Worm (Caenorhabditis elegans): ENCODE results near the gene C56E6.7.

C56E6.7 gene

DNA sequence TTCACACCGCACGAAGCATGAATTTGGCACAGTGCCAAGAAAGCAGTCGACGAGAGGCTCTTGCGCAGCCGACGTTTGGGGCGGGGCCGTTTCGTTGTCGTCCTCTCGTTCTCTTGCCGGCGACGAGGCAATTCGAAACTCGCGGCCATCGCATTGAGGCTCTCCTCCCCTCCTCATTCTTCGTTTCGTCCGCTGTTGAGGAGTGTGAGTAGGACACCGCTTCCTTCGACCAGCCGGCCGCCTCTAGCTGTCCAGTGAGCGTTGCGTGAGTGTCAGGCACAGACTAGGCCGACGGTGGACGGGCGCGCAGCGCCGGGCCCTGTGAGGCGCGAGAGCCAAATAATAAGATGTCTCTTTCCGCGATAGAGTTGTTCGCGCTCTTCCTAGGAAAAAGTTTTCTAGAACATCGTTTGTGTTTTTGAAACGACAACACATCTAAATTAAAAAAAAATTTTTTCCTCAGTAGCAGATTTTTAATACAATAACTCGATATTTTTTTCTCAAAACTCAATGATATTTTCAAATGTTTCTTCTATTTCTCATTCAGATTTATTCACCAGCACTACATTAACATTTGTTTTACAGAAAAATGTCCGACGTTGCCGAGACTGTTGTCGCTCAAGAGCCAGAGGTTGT is 24.4 kb upstream of the C56E6.7 start, which contains the start of the genes T28D9.11 and T28D9.1:
Gene T28D9.11 (minus strand): TSS at position 177 of the 636 bp plus-strand sequence.
Gene T28D9.1 (plus strand): TSS at position 586 of the 636 bp plus-strand sequence.
- TF ChIP-seq ham-2 (GFP tag; optimal IDR thresholded peaks at IDR 0.05) (peak; percentile 58), mab-5 (tag; optimal IDR thresholded peaks at IDR 0.05) (no peak), ceh-39 (tag; optimal IDR thresholded peaks at IDR 0.05) (no peak), snpc-4 (tag; optimal IDR thresholded peaks at IDR 0.05) (no peak), nhr-2 (tag; optimal IDR thresholded peaks at IDR 0.05) (no peak), sptf-1 (tag; optimal IDR thresholded peaks at IDR 0.05) (peak; percentile 64), lin-32 (GFP tag; optimal IDR thresholded peaks at IDR 0.05) (peak; percentile 31), zip-8 (tag; optimal IDR thresholded peaks at IDR 0.05) (no peak), elt-3 (tag; optimal IDR thresholded peaks at IDR 0.05) (no peak), hlh-1 (tag; optimal IDR thresholded peaks at IDR 0.05) (peak; percentile 29), M03D4.4 (tag; optimal IDR thresholded peaks at IDR 0.05) (peak; percentile 74), ceh-43 (GFP tag; optimal IDR thresholded peaks at IDR 0.05) (peak; percentile 19), mls-2 (tag; optimal IDR thresholded peaks at IDR 0.05) (peak; percentile 67), tbx-8 (GFP tag; optimal IDR thresholded peaks at IDR 0.05) (no peak), drap-1 (GFP tag; optimal IDR thresholded peaks at IDR 0.05) (peak; percentile 48), nhr-12 (tag; optimal IDR thresholded peaks at IDR 0.05) (no peak), ces-1 (GFP tag; optimal IDR thresholded peaks at IDR 0.05) (no peak), nhr-237 (tag; optimal IDR thresholded peaks at IDR 0.05) (no peak), nhr-28 (tag; optimal IDR thresholded peaks at IDR 0.05) (no peak), cnd-1 (tag; optimal IDR thresholded peaks at IDR 0.05) (peak; percentile 75), sem-2 (GFP tag; optimal IDR thresholded peaks at IDR 0.05) (no peak), unc-120 (tag; optimal IDR thresholded peaks at IDR 0.05; ENCODE audit: poor library complexity, severe bottlenecking) (peak; percentile 37), ztf-11 (tag; optimal IDR thresholded peaks at IDR 0.05) (peak; percentile 29)

DNA sequence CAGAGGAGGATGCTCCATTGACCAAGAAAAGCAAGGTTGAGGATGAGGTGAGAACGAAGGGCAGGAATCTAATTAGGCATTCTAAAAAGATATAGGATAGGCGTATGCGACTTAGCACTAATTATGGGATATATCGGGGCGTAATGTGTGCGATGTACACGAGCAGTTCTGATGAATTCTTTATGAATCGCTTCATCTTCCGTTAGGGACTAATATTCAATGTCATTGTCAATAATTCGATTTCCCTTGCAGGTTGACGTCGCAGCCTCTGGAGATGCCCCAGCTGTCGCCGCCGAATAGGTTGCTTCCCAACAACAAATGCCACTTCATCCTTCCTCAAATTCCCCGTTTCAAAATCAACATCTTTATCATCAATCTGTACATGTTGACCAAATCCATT is 23.2 kb upstream of the C56E6.7 start:
- TF ChIP-seq mep-1 (tag; optimal IDR thresholded peaks at IDR 0.05) (no peak), ces-1 (GFP tag; optimal IDR thresholded peaks at IDR 0.05) (peak; percentile 90)

- TF ChIP-seq sem-2 (GFP tag; optimal IDR thresholded peaks at IDR 0.05) (no peak), mep-1 (tag; optimal IDR thresholded peaks at IDR 0.05) (no peak), lin-32 (GFP tag; optimal IDR thresholded peaks at IDR 0.05) (no peak), unc-39 (tag; optimal IDR thresholded peaks at IDR 0.05) (no peak), ceh-43 (GFP tag; optimal IDR thresholded peaks at IDR 0.05) (no peak), cnd-1 (tag; optimal IDR thresholded peaks at IDR 0.05) (no peak), nhr-28 (tag; optimal IDR thresholded peaks at IDR 0.05) (no peak)
Measured at ce11 chrII:6493709-6494326, 22.6 kb upstream of the C56E6.7 start.

ce11 chrII:6496496-6496895 is 19.9 kb upstream of the C56E6.7 start:
- no peak for TF ChIP-seq nhr-28 (tag; optimal IDR thresholded peaks at IDR 0.05)
- no peak for TF ChIP-seq mls-2 (tag; optimal IDR thresholded peaks at IDR 0.05)
- TF ChIP-seq M03D4.4 (tag; optimal IDR thresholded peaks at IDR 0.05) = no peak
- TF ChIP-seq nhr-237 (tag; optimal IDR thresholded peaks at IDR 0.05) = no peak
- no peak for TF ChIP-seq nhr-2 (tag; optimal IDR thresholded peaks at IDR 0.05)
- TF ChIP-seq ztf-11 (tag; optimal IDR thresholded peaks at IDR 0.05) = no peak
- TF ChIP-seq pha-4 (tag; optimal IDR thresholded peaks at IDR 0.05) = no peak
- TF ChIP-seq snpc-4 (tag; optimal IDR thresholded peaks at IDR 0.05) = no peak
- TF ChIP-seq unc-62 (GFP tag; optimal IDR thresholded peaks at IDR 0.05) = no peak
- TF ChIP-seq elt-3 (tag; optimal IDR thresholded peaks at IDR 0.05) = no peak
- no peak for TF ChIP-seq sptf-1 (tag; optimal IDR thresholded peaks at IDR 0.05)
- no peak for TF ChIP-seq lsy-2 (tag; optimal IDR thresholded peaks at IDR 0.05)
- no peak for TF ChIP-seq drap-1 (GFP tag; optimal IDR thresholded peaks at IDR 0.05)
- no peak for TF ChIP-seq tbx-8 (GFP tag; optimal IDR thresholded peaks at IDR 0.05)
- TF ChIP-seq mab-5 (tag; optimal IDR thresholded peaks at IDR 0.05) = no peak
- TF ChIP-seq ceh-43 (GFP tag; optimal IDR thresholded peaks at IDR 0.05) = no peak
- no peak for TF ChIP-seq blmp-1 (tag; optimal IDR thresholded peaks at IDR 0.05)
- TF ChIP-seq ceh-83 (GFP tag; optimal IDR thresholded peaks at IDR 0.05) = no peak
- TF ChIP-seq unc-39 (tag; optimal IDR thresholded peaks at IDR 0.05) = no peak
- no peak for TF ChIP-seq bed-3 (GFP tag; optimal IDR thresholded peaks at IDR 0.05)
